Fruit fly (Drosophila melanogaster) whole organism, prepupa: Measurements from ENCODE around the gene CG4325.
A peak's percentile ranks its signal among the peaks of the same experiment; 100 is the strongest.

Source experiments
- Blimp-1 ChIP-seq: fragments of 200-800 bp; sonication (Bioruptor generic); optimal IDR thresholded peaks from 3 replicates; lab custom pipeline; 2017; ENCODE audit warnings: missing biosample characterization, missing genetic modification characterization, mild to moderate bottlenecking, moderate library complexity, missing genetic modification reagents
- CG10631 ChIP-seq: fragments of 200-800 bp; sonication (Bioruptor generic); optimal IDR thresholded peaks from 2 replicates; lab custom pipeline; 2016; ENCODE audit warnings: missing biosample characterization, missing genetic modification characterization
- CG10669 ChIP-seq: fragments of 200-800 bp; sonication (Bioruptor generic); optimal IDR thresholded peaks from 3 replicates; lab custom pipeline; 2018; ENCODE audit warnings: missing biosample characterization, mild to moderate bottlenecking, missing genetic modification characterization, moderate library complexity
- CG11294 ChIP-seq: fragments of 200-800 bp; sonication (Bioruptor generic); IDR thresholded peaks from 2 replicates; pipeline ENCODE4 v1.3.6; 2022; ENCODE audit warnings: missing biosample characterization, missing genetic modification characterization
- CG11902 ChIP-seq: fragments of 200-800 bp; sonication (Bioruptor generic); optimal IDR thresholded peaks from 3 replicates; lab custom pipeline; 2016; ENCODE audit warnings: missing biosample characterization, missing genetic modification characterization
- CG15336 ChIP-seq: fragments of 200-800 bp; sonication (Bioruptor generic); IDR thresholded peaks from 2 replicates; pipeline ENCODE4 v1.3.6; 2022; ENCODE audit warnings: missing biosample characterization, missing genetic modification characterization
- CG1621 ChIP-seq: fragments of 200-800 bp; sonication (Bioruptor generic); optimal IDR thresholded peaks from 3 replicates; lab custom pipeline; 2018; ENCODE audit warnings: missing biosample characterization, mild to moderate bottlenecking, missing genetic modification characterization
- CG16779 ChIP-seq: fragments of 200-800 bp; sonication (Bioruptor generic); optimal IDR thresholded peaks from 3 replicates; lab custom pipeline; 2017; ENCODE audit warnings: missing biosample characterization, mild to moderate bottlenecking, missing genetic modification characterization
- CG3032 ChIP-seq: fragments of 200-800 bp; optimal IDR thresholded peaks from 2 replicates; lab custom pipeline; 2019; ENCODE audit warnings: missing biosample characterization, mild to moderate bottlenecking, missing genetic modification characterization, moderate library complexity
- CG31627 ChIP-seq: fragments of 200-800 bp; sonication (Bioruptor generic); optimal IDR thresholded peaks from 3 replicates; lab custom pipeline; 2016; ENCODE audit warnings: missing biosample characterization, missing genetic modification characterization
- CG34406 ChIP-seq: fragments of 200-800 bp; sonication (Bioruptor generic); optimal IDR thresholded peaks from 3 replicates; lab custom pipeline; 2016; ENCODE audit warnings: missing biosample characterization, missing genetic modification characterization
- CG3919 ChIP-seq: fragments of 200-800 bp; sonication (Bioruptor generic); optimal IDR thresholded peaks from 3 replicates; lab custom pipeline; 2016; ENCODE audit warnings: missing biosample characterization, missing genetic modification characterization
- CG6276 ChIP-seq: fragments of 200-800 bp; sonication (Bioruptor generic); optimal IDR thresholded peaks from 2 replicates; lab custom pipeline; 2017; ENCODE audit warnings: missing biosample characterization, mild to moderate bottlenecking, missing genetic modification characterization
- CG6792 ChIP-seq: fragments of 200-800 bp; sonication (Bioruptor generic); optimal IDR thresholded peaks from 3 replicates; lab custom pipeline; 2016; ENCODE audit warnings: missing biosample characterization, missing genetic modification characterization
- CG6808 ChIP-seq: fragments of 200-800 bp; sonication (Bioruptor generic); optimal IDR thresholded peaks from 3 replicates; lab custom pipeline; 2017; ENCODE audit warnings: missing biosample characterization, missing genetic modification characterization, mild to moderate bottlenecking, moderate library complexity, missing genetic modification reagents
- CG6854 ChIP-seq: fragments of 200-800 bp; sonication (Bioruptor generic); optimal IDR thresholded peaks from 2 replicates; lab custom pipeline; 2017; ENCODE audit warnings: missing biosample characterization, mild to moderate bottlenecking, missing genetic modification characterization
- CG7368 ChIP-seq: fragments of 200-800 bp; sonication (Bioruptor generic); optimal IDR thresholded peaks from 3 replicates; lab custom pipeline; 2016; ENCODE audit warnings: missing biosample characterization, missing genetic modification characterization
- CG8119 ChIP-seq: fragments of 200-800 bp; sonication (Bioruptor generic); IDR thresholded peaks from 3 replicates; pipeline ENCODE4 v1.3.6; 2022; ENCODE audit warnings: missing biosample characterization, missing genetic modification characterization
- CG8319 ChIP-seq: fragments of 200-800 bp; sonication (Bioruptor generic); optimal IDR thresholded peaks from 3 replicates; lab custom pipeline; 2016; ENCODE audit warnings: missing biosample characterization, missing genetic modification characterization
- CG8632 ChIP-seq: fragments of 200-800 bp; sonication (Bioruptor generic); optimal IDR thresholded peaks from 3 replicates; lab custom pipeline; 2016; ENCODE audit warnings: missing biosample characterization, missing genetic modification characterization
- Eip75B ChIP-seq: fragments of 200-800 bp; sonication (Bioruptor generic); optimal IDR thresholded peaks from 3 replicates; lab custom pipeline; 2016; ENCODE audit warnings: missing biosample characterization, missing genetic modification characterization
- Eip78C ChIP-seq: fragments of 200-800 bp; sonication (Bioruptor generic); peaks from one replicate; lab custom pipeline; 2016; ENCODE audit warnings: missing biosample characterization, missing genetic modification characterization
- Eip93F ChIP-seq: fragments of 200-800 bp; sonication (Bioruptor generic); optimal IDR thresholded peaks from 2 replicates; lab custom pipeline; 2016; ENCODE audit warnings: missing biosample characterization, mild to moderate bottlenecking, missing genetic modification characterization
- Ets21C ChIP-seq: fragments of 200-800 bp; sonication (Bioruptor generic); optimal IDR thresholded peaks from 3 replicates; lab custom pipeline; 2016; ENCODE audit warnings: missing biosample characterization, missing genetic modification characterization
- Gug ChIP-seq: fragments of 200-800 bp; sonication (Bioruptor generic); IDR thresholded peaks from 2 replicates; pipeline ENCODE4 v1.3.6; 2022; ENCODE audit warnings: missing biosample characterization, missing genetic modification characterization
- Hr38 ChIP-seq: sonication (Bioruptor generic); optimal IDR thresholded peaks from 2 replicates; lab custom pipeline; 2016; ENCODE audit warnings: missing biosample characterization, missing genetic modification characterization
- Hr4 ChIP-seq: fragments of 200-800 bp; sonication (Bioruptor generic); optimal IDR thresholded peaks from 3 replicates; lab custom pipeline; 2016; ENCODE audit warnings: missing biosample characterization, missing genetic modification characterization
- Lpt ChIP-seq: fragments of 200-800 bp; sonication (Bioruptor generic); optimal IDR thresholded peaks from 3 replicates; lab custom pipeline; 2016; ENCODE audit warnings: missing biosample characterization, missing genetic modification characterization
- Met ChIP-seq: fragments of 200-800 bp; sonication (Bioruptor generic); optimal IDR thresholded peaks from 3 replicates; lab custom pipeline; 2016; ENCODE audit warnings: missing biosample characterization, missing genetic modification characterization
- Smox ChIP-seq: fragments of 200-800 bp; sonication (Bioruptor generic); optimal IDR thresholded peaks from 3 replicates; lab custom pipeline; 2016; ENCODE audit warnings: missing biosample characterization, missing genetic modification characterization
- Sox102F ChIP-seq: fragments of 200-800 bp; sonication (Bioruptor generic); optimal IDR thresholded peaks from 2 replicates; lab custom pipeline; 2016; ENCODE audit warnings: missing biosample characterization, mild to moderate bottlenecking, missing genetic modification characterization
- Sox14 ChIP-seq: fragments of 200-800 bp; sonication (Bioruptor generic); optimal IDR thresholded peaks from 3 replicates; lab custom pipeline; 2016; ENCODE audit warnings: missing biosample characterization, missing genetic modification characterization
- Sox15 ChIP-seq: fragments of 200-800 bp; sonication (Bioruptor generic); optimal IDR thresholded peaks from 3 replicates; lab custom pipeline; 2016; ENCODE audit warnings: missing biosample characterization, missing genetic modification characterization
- achi ChIP-seq: fragments of 200-800 bp; sonication (Bioruptor generic); optimal IDR thresholded peaks from 3 replicates; lab custom pipeline; 2016; ENCODE audit warnings: missing biosample characterization, missing genetic modification characterization
- acj6 ChIP-seq: fragments of 200-800 bp; sonication (Bioruptor generic); optimal IDR thresholded peaks from 3 replicates; lab custom pipeline; 2016; ENCODE audit warnings: missing biosample characterization, missing genetic modification characterization
- cyc ChIP-seq: fragments of 200-800 bp; sonication (Bioruptor generic); optimal IDR thresholded peaks from 3 replicates; lab custom pipeline; 2016; ENCODE audit warnings: missing biosample characterization, missing genetic modification characterization
- dac ChIP-seq: fragments of 200-800 bp; sonication (Bioruptor generic); optimal IDR thresholded peaks from 2 replicates; lab custom pipeline; 2017; ENCODE audit warnings: missing biosample characterization, mild to moderate bottlenecking, missing genetic modification characterization
- eg ChIP-seq: fragments of 200-800 bp; sonication (Bioruptor generic); IDR thresholded peaks from 3 replicates; pipeline ENCODE4 v1.3.6; 2022; ENCODE audit warnings: missing biosample characterization, missing genetic modification characterization
- esn ChIP-seq: fragments of 200-800 bp; sonication (Bioruptor generic); optimal IDR thresholded peaks from 2 replicates; lab custom pipeline; 2016; ENCODE audit warnings: missing biosample characterization, mild to moderate bottlenecking, missing genetic modification characterization, moderate library complexity
- fd59A ChIP-seq: fragments of 200-800 bp; sonication (Bioruptor generic); optimal IDR thresholded peaks from 2 replicates; lab custom pipeline; 2017; ENCODE audit warnings: missing biosample characterization, mild to moderate bottlenecking, missing genetic modification characterization, missing genetic modification reagents
- fd85E ChIP-seq: fragments of 200-800 bp; sonication (Bioruptor generic); optimal IDR thresholded peaks from 3 replicates; lab custom pipeline; 2016; ENCODE audit warnings: missing biosample characterization, missing genetic modification characterization
- fkh ChIP-seq: fragments of 200-800 bp; sonication (Bioruptor generic); optimal IDR thresholded peaks from 3 replicates; lab custom pipeline; 2017; ENCODE audit warnings: missing biosample characterization, mild to moderate bottlenecking, missing genetic modification characterization, moderate library complexity
- salr ChIP-seq, 2 experiments: fragments of 200-800 bp; sonication (Bioruptor generic); optimal IDR thresholded peaks; 3 replicates each; lab custom pipeline; 2016 to 2018; ENCODE audit warnings: missing biosample characterization in 2 of 2, missing genetic modification characterization in 2 of 2, mild to moderate bottlenecking in 1 of 2
- spab ChIP-seq: fragments of 200-800 bp; sonication (Bioruptor generic); optimal IDR thresholded peaks from 2 replicates; lab custom pipeline; 2017; ENCODE audit warnings: missing biosample characterization, mild to moderate bottlenecking, missing genetic modification characterization, missing genetic modification reagents
- ss ChIP-seq, 2 experiments: fragments of 200-800 bp; sonication (Bioruptor generic); optimal IDR thresholded peaks; 2 replicates in 1 of 2; 3 replicates in 1 of 2; lab custom pipeline; 2017 to 2018; ENCODE audit warnings: mild to moderate bottlenecking in 2 of 2, missing biosample characterization in 2 of 2, missing genetic modification characterization in 2 of 2, moderate library complexity in 1 of 2
- svp ChIP-seq: fragments of 200-800 bp; sonication (Bioruptor generic); peaks from one replicate; lab custom pipeline; 2016; ENCODE audit warnings: missing biosample characterization, missing genetic modification characterization
- vri ChIP-seq: fragments of 200-800 bp; sonication (Bioruptor generic); optimal IDR thresholded peaks from 3 replicates; lab custom pipeline; 2016; ENCODE audit warnings: missing biosample characterization, mild to moderate bottlenecking, missing genetic modification characterization

CG4325 gene

dm6 chrX:2061119-2061518, 17.5 kb upstream of the CG4325 start (continued):
- TF ChIP-seq CG11902 (GFP tag; lab: Kevin White, UChicago) (no peak), CG7368 (GFP tag; lab: Kevin White, UChicago) (peak; percentile 5), CG6808 (GFP tag; lab: Kevin White, UChicago) (no peak), Sox15 (no peak), CG6276 (GFP tag; lab: Kevin White, UChicago) (peak; percentile 56), CG6792 (peak; percentile 11), CG31627 (GFP tag; lab: Kevin White, UChicago) (no peak), Hr4 (GFP tag; lab: Kevin White, UChicago) (no peak), Eip93F (GFP tag; lab: Kevin White, UChicago) (no peak), CG10669 (GFP tag; lab: Kevin White, UChicago) (no peak), CG3919 (peak; percentile 20), Lpt (GFP tag; lab: Kevin White, UChicago) (no peak), Met (no peak)

- TF ChIP-seq Lpt (GFP tag; lab: Kevin White, UChicago) (peak; percentile 92), CG34406 (peak; percentile 90), eg (GFP tag; lab: Robert Waterston, UW) (peak; percentile 99), CG11294 (GFP tag; lab: Robert Waterston, UW) (peak; percentile 95), salr (GFP tag; optimal IDR thresholded peaks at IDR 0.05; lab: Kevin White, UChicago) (peak; percentile 84 to 85), CG10631 (peak; percentile 84), spab (GFP tag; lab: Kevin White, UChicago) (peak; percentile 82), fd59A (GFP tag; lab: Kevin White, UChicago) (peak; percentile 87), CG8632 (GFP tag; lab: Kevin White, UChicago) (peak; percentile 90), Ets21C (peak; percentile 89), CG6808 (GFP tag; lab: Kevin White, UChicago) (peak; percentile 89), dac (GFP tag; lab: Kevin White, UChicago) (peak; percentile 97), Sox14 (GFP tag; lab: Kevin White, UChicago) (peak; percentile 95), CG6792 (peak; percentile 96), achi (peak; percentile 93), Sox102F (GFP tag; lab: Kevin White, UChicago) (peak; percentile 92), Eip75B (peak; percentile 93), CG3032 (tag; lab: Kevin White, UChicago) (peak; percentile 87), Eip93F (GFP tag; lab: Kevin White, UChicago) (peak; percentile 74), fd85E (GFP tag; lab: Kevin White, UChicago) (peak; percentile 83), CG8319 (GFP tag; lab: Kevin White, UChicago) (peak; percentile 88), Blimp-1 (GFP tag; lab: Kevin White, UChicago) (peak; percentile 86), CG1621 (peak; percentile 91), Sox15 (peak; percentile 90), Eip78C (GFP tag; lab: Kevin White, UChicago) (peak; percentile 97), Gug (peak; percentile 95), CG15336 (GFP tag; lab: Robert Waterston, UW) (peak; percentile 96), cyc (GFP tag; lab: Kevin White, UChicago) (peak; percentile 95), CG6854 (GFP tag; lab: Kevin White, UChicago) (peak; percentile 80), acj6 (GFP tag; lab: Kevin White, UChicago) (peak; percentile 90), CG3919 (peak; percentile 96), Smox (peak; percentile 92), ss (GFP tag; optimal IDR thresholded peaks at IDR 0.05; lab: Kevin White, UChicago) (peak; percentile 88 to 92), esn (GFP tag; lab: Kevin White, UChicago) (peak; percentile 93), CG11902 (GFP tag; lab: Kevin White, UChicago) (peak; percentile 94), Hr38 (peak; percentile 86), CG31627 (GFP tag; lab: Kevin White, UChicago) (peak; percentile 92), svp (GFP tag; lab: Kevin White, UChicago) (peak; percentile 99), CG16779 (tag; lab: Kevin White, UChicago) (peak; percentile 95), Met (peak; percentile 91), fkh (GFP tag; lab: Kevin White, UChicago) (peak; percentile 84), CG8119 (GFP tag; lab: Robert Waterston, UW) (peak; percentile 94), vri (GFP tag; lab: Kevin White, UChicago) (peak; percentile 94), CG7368 (GFP tag; lab: Kevin White, UChicago) (peak; percentile 96)
Observed at dm6 chrX:2050070-2050899, 6.7 kb upstream of the CG4325 start, which contains the start of gene moody. Gene moody, minus strand, starts transcription at chrX:2050120.
